Worm (Caenorhabditis elegans) whole organism, young adult: ENCODE results near the gene K08H10.6.

Experiments
- B0019.2 ChIP-seq: fragments of 200-800 bp; sonication (Bioruptor generic); conservative IDR thresholded peaks from 2 replicates; pipeline ENCODE4 v1.3.6; 2022; ENCODE audit warnings: missing genetic modification reagents, missing genetic modification characterization, missing compliant biosample characterization
- B0336.3 ChIP-seq: fragments of 200-800 bp; sonication (Bioruptor generic); IDR thresholded peaks from 2 replicates; pipeline ENCODE4 v1.3.6; 2022; ENCODE audit warnings: missing genetic modification characterization, missing compliant biosample characterization
- Y53F4B.3 ChIP-seq: fragments of 200-800 bp; sonication (Bioruptor generic); IDR thresholded peaks from 2 replicates; pipeline ENCODE4 v1.3.6; 2022; ENCODE audit warnings: missing genetic modification reagents, missing genetic modification characterization, missing compliant biosample characterization
- egl-18 ChIP-seq: fragments of 200-800 bp; sonication (Bioruptor generic); IDR thresholded peaks from 2 replicates; pipeline ENCODE4 v1.3.6; 2022; ENCODE audit warnings: missing genetic modification reagents, missing genetic modification characterization, missing compliant biosample characterization
- madf-3 ChIP-seq: fragments of 200-800 bp; sonication (Bioruptor generic); IDR thresholded peaks from 2 replicates; pipeline ENCODE4 v1.3.6; 2022; ENCODE audit warnings: missing genetic modification reagents, missing genetic modification characterization, missing compliant biosample characterization
- nhr-179 ChIP-seq: sonication (generic microtip); optimal IDR thresholded peaks from 2 replicates; lab custom pipeline; 2016; ENCODE audit warnings: mild to moderate bottlenecking, missing genetic modification characterization, missing compliant biosample characterization
- snpc-4 ChIP-seq, 5 experiments: fragments of 150-350 bp in 1 of 5; sonication (generic microtip) in 4 of 5; optimal IDR thresholded peaks; 2 replicates each; lab custom pipeline; 2014 to 2018; ENCODE audit warnings: missing genetic modification characterization in 5 of 5, missing biosample characterization in 3 of 5, antibody characterized with exemption in 2 of 5, mild to moderate bottlenecking in 2 of 5, missing compliant biosample characterization in 2 of 5, missing genotype in 2 of 5, moderate library complexity in 2 of 5, missing genetic modification reagents in 1 of 5

DNA sequence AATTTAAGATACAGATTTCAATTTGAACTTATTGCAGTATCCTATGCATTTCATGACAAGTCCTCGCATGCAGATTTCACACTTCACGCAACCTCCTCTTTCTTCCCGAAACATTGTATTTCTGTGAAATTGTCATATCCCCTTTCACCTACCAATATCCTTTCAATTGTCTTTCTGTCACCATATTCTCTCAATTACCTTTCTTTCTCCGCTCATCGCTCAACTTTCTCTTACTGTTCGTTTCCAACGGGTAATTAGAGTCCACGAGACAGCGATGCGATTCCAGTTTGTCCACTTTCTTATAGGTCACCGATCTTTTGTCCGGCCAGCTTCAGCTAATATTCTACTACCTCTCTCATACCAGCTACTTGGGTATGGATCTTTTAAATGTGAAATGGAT, 43.3 kb downstream of the K08H10.6 start, which contains the start of gene mam-5:
- TF ChIP-seq nhr-179 (tag; lab: Kevin White, UChicago): no peak
- TF ChIP-seq madf-3: no peak
- no peak for TF ChIP-seq B0336.3 (GFP tag; lab: Robert Waterston, UW)
- no peak for TF ChIP-seq egl-18 (GFP tag; lab: Robert Waterston, UW)
- no peak for TF ChIP-seq B0019.2 (GFP tag; lab: Robert Waterston, UW)
- TF ChIP-seq Y53F4B.3 (GFP tag; lab: Robert Waterston, UW): no peak
- no peak for TF ChIP-seq snpc-4 (GFP tag; optimal IDR thresholded peaks at IDR 0.05; lab: Kevin White, UChicago)
- no peak for TF ChIP-seq snpc-4 (tag; optimal IDR thresholded peaks at IDR 0.05; lab: Kevin White, UChicago)
